Fruit fly (Drosophila melanogaster) whole organism, prepupa: ENCODE results near the gene raw.

Source experiments
- CG3032 ChIP-seq: fragments of 200-800 bp; optimal IDR thresholded peaks from 2 replicates; lab custom pipeline; 2019; ENCODE audit warnings: missing biosample characterization, mild to moderate bottlenecking, missing genetic modification characterization, moderate library complexity
- CG7368 ChIP-seq: fragments of 200-800 bp; sonication (Bioruptor generic); optimal IDR thresholded peaks from 3 replicates; lab custom pipeline; 2016; ENCODE audit warnings: missing biosample characterization, missing genetic modification characterization
- Gug ChIP-seq: fragments of 200-800 bp; sonication (Bioruptor generic); IDR thresholded peaks from 2 replicates; pipeline ENCODE4 v1.3.6; 2022; ENCODE audit warnings: missing biosample characterization, missing genetic modification characterization
- Met ChIP-seq: fragments of 200-800 bp; sonication (Bioruptor generic); optimal IDR thresholded peaks from 3 replicates; lab custom pipeline; 2016; ENCODE audit warnings: missing biosample characterization, missing genetic modification characterization

dm6 chr2L:8747480-8747879 is 7.0 kb upstream of the raw start:
- TF ChIP-seq CG3032 (tag; lab: Kevin White, UChicago): no peak
- TF ChIP-seq CG7368 (GFP tag; lab: Kevin White, UChicago): no peak
- no peak for TF ChIP-seq Met (GFP tag; lab: Kevin White, UChicago)
- no peak for TF ChIP-seq Gug (GFP tag; lab: Robert Waterston, UW)
